Worm (Caenorhabditis elegans) whole organism, L4 larva: ENCODE results near the gene slc-17.1.

Experiments used
- F37D6.2 ChIP-seq: sonication (generic microtip); optimal IDR thresholded peaks from 2 replicates; lab custom pipeline; 2016; ENCODE audit warnings: mild to moderate bottlenecking, missing genetic modification characterization, missing compliant biosample characterization
- R02D3.7 ChIP-seq: fragments of 150-350 bp; sonication (generic microtip); optimal IDR thresholded peaks from 3 replicates; lab custom pipeline; 2014; ENCODE audit warnings: missing biosample characterization, missing genetic modification characterization
- T20F7.1 ChIP-seq: fragments of 200-800 bp; sonication (Bioruptor generic); optimal IDR thresholded peaks from 2 replicates; lab custom pipeline; 2018; ENCODE audit warnings: mild to moderate bottlenecking, missing genetic modification characterization, missing compliant biosample characterization
- Y105C5A.15 ChIP-seq: fragments of 200-800 bp; sonication (Bioruptor generic); IDR thresholded peaks from 2 replicates; pipeline ENCODE4 v1.3.6; 2022; ENCODE audit warnings: missing genetic modification characterization, missing compliant biosample characterization
- Y5F2A.4 ChIP-seq: fragments of 200-800 bp; sonication (Bioruptor generic); optimal IDR thresholded peaks from 2 replicates; lab custom pipeline; 2018; ENCODE audit warnings: mild to moderate bottlenecking, missing genetic modification characterization, missing compliant biosample characterization
- Y75B8A.6 ChIP-seq: fragments of 200-800 bp; sonication (Bioruptor generic); IDR thresholded peaks from 2 replicates; pipeline ENCODE4 v1.3.6; 2022; ENCODE audit warnings: missing genetic modification reagents, missing genetic modification characterization, missing compliant biosample characterization
- ZK546.5 ChIP-seq, 2 experiments: sonication (generic microtip); optimal IDR thresholded peaks; 2 replicates each; lab custom pipeline; 2017; ENCODE audit warnings: missing biosample characterization in 2 of 2, missing genetic modification characterization in 2 of 2
- arid-1 ChIP-seq: fragments of 200-800 bp; sonication (Bioruptor generic); conservative IDR thresholded peaks from 2 replicates; pipeline ENCODE4 v1.3.6; 2022; ENCODE audit warnings: missing genetic modification reagents, missing genetic modification characterization, missing compliant biosample characterization
- attf-4 ChIP-seq: sonication (generic microtip); optimal IDR thresholded peaks from 3 replicates; lab custom pipeline; 2017; ENCODE audit warnings: missing biosample characterization, missing genetic modification characterization
- ceh-32 ChIP-seq: sonication (generic microtip); optimal IDR thresholded peaks from 2 replicates; lab custom pipeline; 2016; ENCODE audit warnings: mild to moderate bottlenecking, missing genetic modification characterization, missing compliant biosample characterization; ENCODE audit not compliant: poor library complexity
- ceh-44 ChIP-seq: fragments of 200-800 bp; sonication (Bioruptor generic); IDR thresholded peaks from 2 replicates; pipeline ENCODE4 v1.3.6; 2022; ENCODE audit warnings: missing genetic modification reagents, missing genetic modification characterization, missing compliant biosample characterization
- cey-2 ChIP-seq: sonication (generic microtip); optimal IDR thresholded peaks from 3 replicates; lab custom pipeline; 2017; ENCODE audit warnings: missing genetic modification characterization, mild to moderate bottlenecking, missing compliant biosample characterization, antibody characterized with exemption, borderline replicate concordance; ENCODE audit not compliant: insufficient read depth
- ctbp-1 ChIP-seq: fragments of 200-800 bp; sonication (Bioruptor generic); IDR thresholded peaks from 2 replicates; pipeline ENCODE4 v1.3.6; 2022; ENCODE audit warnings: missing genetic modification reagents, missing genetic modification characterization, missing compliant biosample characterization
- daf-16 ChIP-seq, 3 experiments: sonication (generic microtip); optimal IDR thresholded peaks; 2 replicates each; lab custom pipeline; 2016 to 2017; ENCODE audit warnings: missing genetic modification characterization in 3 of 3, missing genetic modification reagents in 3 of 3, mild to moderate bottlenecking in 2 of 3, missing compliant biosample characterization in 2 of 3, missing biosample characterization in 1 of 3, moderate library complexity in 1 of 3
- dpl-1 ChIP-seq: fragments of 150-350 bp; optimal IDR thresholded peaks from 2 replicates; lab custom pipeline; 2014; ENCODE audit warnings: missing biosample characterization, missing genetic modification reagents, missing genetic modification characterization
- dve-1 ChIP-seq: sonication (generic microtip); optimal IDR thresholded peaks from 2 replicates; lab custom pipeline; 2017; ENCODE audit warnings: antibody characterized with exemption, mild to moderate bottlenecking, missing genetic modification characterization, missing compliant biosample characterization; ENCODE audit not compliant: insufficient read depth
- fkh-10 ChIP-seq: fragments of 150-350 bp; optimal IDR thresholded peaks from 2 replicates; lab custom pipeline; 2014; ENCODE audit warnings: missing biosample characterization, missing genetic modification reagents, missing genetic modification characterization
- hmg-1.1 ChIP-seq: fragments of 200-800 bp; sonication (Bioruptor generic); IDR thresholded peaks from 2 replicates; pipeline ENCODE4 v1.3.6; 2022; ENCODE audit warnings: missing genetic modification reagents, missing genetic modification characterization, missing compliant biosample characterization
- jun-1 ChIP-seq: fragments of 150-350 bp; optimal IDR thresholded peaks from 2 replicates; lab custom pipeline; 2014; ENCODE audit warnings: missing biosample characterization, missing genetic modification reagents, missing genetic modification characterization
- lin-1 ChIP-seq: fragments of 200-800 bp; sonication (Bioruptor generic); IDR thresholded peaks from 2 replicates; pipeline ENCODE4 v1.3.6; 2022; ENCODE audit warnings: missing genetic modification reagents, missing genetic modification characterization, missing compliant biosample characterization
- lin-15B ChIP-seq: fragments of 150-350 bp; sonication (generic microtip); optimal IDR thresholded peaks from 3 replicates; lab custom pipeline; 2014; ENCODE audit warnings: missing biosample characterization, missing genetic modification characterization
- lin-38 ChIP-seq: fragments of 200-800 bp; sonication (Bioruptor generic); IDR thresholded peaks from 2 replicates; pipeline ENCODE4 v1.3.6; 2022; ENCODE audit warnings: missing genetic modification reagents, missing genetic modification characterization, missing compliant biosample characterization
- lin-39 ChIP-seq: fragments of 150-350 bp; optimal IDR thresholded peaks from 2 replicates; lab custom pipeline; 2014; ENCODE audit warnings: missing biosample characterization, missing genetic modification reagents, missing genetic modification characterization
- lir-3 ChIP-seq: sonication (generic microtip); optimal IDR thresholded peaks from 2 replicates; lab custom pipeline; 2016; ENCODE audit warnings: mild to moderate bottlenecking, missing genetic modification characterization, missing compliant biosample characterization
- madf-5 ChIP-seq, 2 experiments: fragments of 200-800 bp; sonication (Bioruptor generic); IDR thresholded peaks; 2 replicates each; pipeline ENCODE4 v1.3.6; 2022; ENCODE audit warnings: missing compliant biosample characterization in 2 of 2, missing genetic modification characterization in 2 of 2
- mep-1 ChIP-seq: fragments of 150-350 bp; sonication (generic microtip); optimal IDR thresholded peaks from 3 replicates; lab custom pipeline; 2014; ENCODE audit warnings: missing biosample characterization, missing genetic modification characterization
- mxl-3 ChIP-seq: fragments of 200-800 bp; sonication (Bioruptor generic); optimal IDR thresholded peaks from 2 replicates; lab custom pipeline; 2018; ENCODE audit warnings: mild to moderate bottlenecking, missing genetic modification characterization, missing compliant biosample characterization
- nhr-10 ChIP-seq: fragments of 150-350 bp; optimal IDR thresholded peaks from 2 replicates; lab custom pipeline; 2014; ENCODE audit warnings: missing biosample characterization, missing genetic modification characterization
- nhr-11 ChIP-seq: fragments of 150-350 bp; optimal IDR thresholded peaks from 2 replicates; lab custom pipeline; 2014; ENCODE audit warnings: missing biosample characterization, missing genetic modification characterization
- nhr-111 ChIP-seq: fragments of 200-800 bp; sonication (Bioruptor generic); optimal IDR thresholded peaks from 2 replicates; lab custom pipeline; 2018; ENCODE audit warnings: mild to moderate bottlenecking, missing genetic modification characterization, missing compliant biosample characterization
- nhr-237 ChIP-seq: sonication (generic microtip); optimal IDR thresholded peaks from 2 replicates; lab custom pipeline; 2017; ENCODE audit warnings: missing biosample characterization, missing genetic modification characterization
- nhr-28 ChIP-seq: fragments of 150-350 bp; optimal IDR thresholded peaks from 2 replicates; lab custom pipeline; 2014; ENCODE audit warnings: missing biosample characterization, missing genetic modification characterization
- nhr-42 ChIP-seq: fragments of 200-800 bp; sonication (Bioruptor generic); IDR thresholded peaks from 2 replicates; pipeline ENCODE4 v1.3.6; 2022; ENCODE audit warnings: missing genetic modification characterization, missing compliant biosample characterization
- nhr-76 ChIP-seq: fragments of 150-350 bp; optimal IDR thresholded peaks from 2 replicates; lab custom pipeline; 2014; ENCODE audit warnings: missing biosample characterization, missing genetic modification characterization
- pha-4 ChIP-seq, 2 experiments: fragments of 150-350 bp in 1 of 2; fragments of 200-800 bp in 1 of 2; sonication (Bioruptor generic) in 1 of 2; IDR thresholded peaks in 1 of 2; optimal IDR thresholded peaks in 1 of 2; 2 replicates each; pipeline versions ENCODE4 v1.3.6 to Lab custom; 2014 to 2022; ENCODE audit warnings: missing genetic modification characterization in 2 of 2, missing genetic modification reagents in 2 of 2, missing biosample characterization in 1 of 2, missing compliant biosample characterization in 1 of 2
- php-3 ChIP-seq: fragments of 200-800 bp; sonication (Bioruptor generic); IDR thresholded peaks from 2 replicates; pipeline ENCODE4 v1.3.6; 2022; ENCODE audit warnings: missing genetic modification reagents, missing genetic modification characterization, missing compliant biosample characterization
- pqm-1 ChIP-seq: sonication (generic microtip); optimal IDR thresholded peaks from 2 replicates; lab custom pipeline; 2017; ENCODE audit warnings: missing biosample characterization, missing genetic modification characterization
- saeg-2 ChIP-seq: fragments of 200-800 bp; sonication (Bioruptor generic); IDR thresholded peaks from 2 replicates; pipeline ENCODE4 v1.3.6; 2022; ENCODE audit warnings: missing genetic modification reagents, missing genetic modification characterization, missing compliant biosample characterization
- set-16 ChIP-seq: fragments of 200-800 bp; sonication (Bioruptor generic); IDR thresholded peaks from 2 replicates; pipeline ENCODE4 v1.3.6; 2022; ENCODE audit warnings: missing genetic modification reagents, missing genetic modification characterization, missing compliant biosample characterization
- snpc-4 ChIP-seq: fragments of 150-350 bp; optimal IDR thresholded peaks from 2 replicates; lab custom pipeline; 2014; ENCODE audit warnings: missing biosample characterization, missing genetic modification characterization
- spr-3 ChIP-seq: fragments of 200-800 bp; sonication (Bioruptor generic); optimal IDR thresholded peaks from 2 replicates; lab custom pipeline; 2018; ENCODE audit warnings: mild to moderate bottlenecking, missing genetic modification characterization, missing compliant biosample characterization
- tag-97 ChIP-seq: fragments of 200-800 bp; sonication (Bioruptor generic); IDR thresholded peaks from 2 replicates; pipeline ENCODE4 v1.3.6; 2022; ENCODE audit warnings: missing genetic modification characterization, missing compliant biosample characterization
- unc-130 ChIP-seq: sonication (generic microtip); optimal IDR thresholded peaks from 2 replicates; lab custom pipeline; 2016; ENCODE audit warnings: missing genetic modification reagents, missing genetic modification characterization, missing compliant biosample characterization
- unc-62 ChIP-seq, 3 experiments: fragments of 150-350 bp in 1 of 3; sonication (generic microtip); optimal IDR thresholded peaks in 2 of 3; peaks in 1 of 3; 1 replicate in 1 of 3; 2 replicates in 2 of 3; lab custom pipeline; 2014 to 2017; ENCODE audit warnings: missing biosample characterization in 3 of 3, missing genetic modification characterization in 3 of 3, missing genetic modification reagents in 3 of 3, missing genotype in 1 of 3
- zfp-2 ChIP-seq: sonication (generic microtip); optimal IDR thresholded peaks from 2 replicates; lab custom pipeline; 2016; ENCODE audit warnings: mild to moderate bottlenecking, missing genetic modification characterization, missing compliant biosample characterization
- zip-11 ChIP-seq: fragments of 200-800 bp; sonication (Bioruptor generic); IDR thresholded peaks from 2 replicates; pipeline ENCODE4 v1.3.6; 2022; ENCODE audit warnings: missing genetic modification characterization, missing compliant biosample characterization
- ztf-7 ChIP-seq: fragments of 150-350 bp; optimal IDR thresholded peaks from 2 replicates; lab custom pipeline; 2014; ENCODE audit warnings: missing biosample characterization, missing genetic modification characterization

Gene slc-17.1

ce11 chrX:17479694-17480574 is 15.2 kb upstream of the slc-17.1 start (continued):
- TF ChIP-seq nhr-76 (tag; lab: Kevin White, UChicago) = no peak
- peak; percentile 58 for TF ChIP-seq ztf-7 (tag; lab: Kevin White, UChicago)
- 0 out of 2 replicates have a peak, but pooled peaks have one; percentile 10 for TF ChIP-seq arid-1 (GFP tag; lab: Robert Waterston, UW)
- no peak for TF ChIP-seq nhr-237 (tag; lab: Kevin White, UChicago)
- peak; percentile 5 for TF ChIP-seq attf-4 (tag; lab: Kevin White, UChicago)
- peak; percentile 83 for TF ChIP-seq dve-1 (tag; lab: Kevin White, UChicago)
- peak; percentile 2 for TF ChIP-seq zfp-2 (tag; lab: Kevin White, UChicago)
- peak; percentile 91 for TF ChIP-seq F37D6.2 (tag; lab: Kevin White, UChicago)
- peak; percentile 96 for TF ChIP-seq mxl-3 (GFP tag; lab: Kevin White, UChicago)
- peak; percentile 9; the same call in 1 of the 2 replicates for TF ChIP-seq lin-1
- peak; percentile 54 to 93 for TF ChIP-seq daf-16 (GFP tag; optimal IDR thresholded peaks at IDR 0.05; lab: Kevin White, UChicago)
- peak; percentile 78 for TF ChIP-seq daf-16 (tag; optimal IDR thresholded peaks at IDR 0.05; lab: Kevin White, UChicago)
- peak; percentile 63 for TF ChIP-seq nhr-28
- TF ChIP-seq lin-15B (tag; lab: Kevin White, UChicago) = no peak
- TF ChIP-seq snpc-4 = no peak
- peak; percentile 73 for TF ChIP-seq fkh-10 (GFP tag; lab: Kevin White, UChicago)
- no peak for TF ChIP-seq cey-2 (tag; lab: Kevin White, UChicago)
- peak; percentile 60; the same call in 1 of the 2 replicates for TF ChIP-seq pha-4 (GFP tag; IDR thresholded peaks at IDR 0.05; lab: Robert Waterston, UW)
- TF ChIP-seq pha-4 (tag; optimal IDR thresholded peaks at IDR 0.05; lab: Kevin White, UChicago) = peak; percentile 80
- TF ChIP-seq saeg-2 (GFP tag; lab: Robert Waterston, UW) = peak; percentile 52; the same call in 1 of the 2 replicates
- no peak for TF ChIP-seq nhr-111 (GFP tag; lab: Kevin White, UChicago)
- TF ChIP-seq zip-11 (GFP tag; lab: Robert Waterston, UW) = no peak
- 0 out of 2 replicates have a peak, but pooled peaks have one; percentile 16 for TF ChIP-seq Y105C5A.15 (GFP tag; lab: Robert Waterston, UW)
- peak; percentile 93 for TF ChIP-seq hmg-1.1 (GFP tag; lab: Robert Waterston, UW)
- TF ChIP-seq spr-3 = peak; percentile 29
- no peak for TF ChIP-seq Y5F2A.4 (GFP tag; lab: Kevin White, UChicago)
- TF ChIP-seq nhr-11 (tag; lab: Kevin White, UChicago) = peak; percentile 74
- TF ChIP-seq pqm-1 = peak; percentile 4
- no peak for TF ChIP-seq lir-3 (tag; lab: Kevin White, UChicago)
- peak in 1 of 2 experiments; percentile 91 for TF ChIP-seq unc-62 (GFP tag; optimal IDR thresholded peaks at IDR 0.05 in 1 of 2; lab: Kevin White, UChicago)
- TF ChIP-seq unc-62 (tag; optimal IDR thresholded peaks at IDR 0.05; lab: Kevin White, UChicago) = no peak
- peak; percentile 95 for TF ChIP-seq set-16 (GFP tag; lab: Robert Waterston, UW)
- 0 out of 2 replicates have a peak, but pooled peaks have one; percentile 29 for TF ChIP-seq php-3 (GFP tag; lab: Robert Waterston, UW)
- 0 out of 4 replicates have a peak, but pooled peaks of 1 of the 2 experiments have one; percentile 6 for TF ChIP-seq madf-5 (GFP tag; IDR thresholded peaks at IDR 0.05; lab: Robert Waterston, UW)
- peak; percentile 62 for TF ChIP-seq T20F7.1 (GFP tag; lab: Kevin White, UChicago)
- peak; percentile 44 for TF ChIP-seq dpl-1 (GFP tag; lab: Kevin White, UChicago)
- no peak for TF ChIP-seq unc-130
- no peak for TF ChIP-seq ceh-44 (GFP tag; lab: Robert Waterston, UW)
- no peak for TF ChIP-seq ZK546.5 (tag; optimal IDR thresholded peaks at IDR 0.05; lab: Kevin White, UChicago)
- TF ChIP-seq ceh-32 (tag; lab: Kevin White, UChicago) = peak; percentile 81
- TF ChIP-seq mep-1 (tag; lab: Kevin White, UChicago) = peak; percentile 87
- TF ChIP-seq ctbp-1 (GFP tag; lab: Robert Waterston, UW) = peak; percentile 92
- no peak for TF ChIP-seq lin-39 (tag; lab: Kevin White, UChicago)
- peak; percentile 58 for TF ChIP-seq jun-1
- peak; percentile 27 for TF ChIP-seq nhr-10
- TF ChIP-seq nhr-42 = no peak
- TF ChIP-seq Y75B8A.6 (GFP tag; lab: Robert Waterston, UW) = no peak
- TF ChIP-seq tag-97 = no peak
- TF ChIP-seq R02D3.7 (tag; lab: Kevin White, UChicago) = no peak
- TF ChIP-seq lin-38 (GFP tag; lab: Robert Waterston, UW) = peak; percentile 41
